Fruit fly (Drosophila melanogaster) whole organism, adult: ENCODE data around the gene aly.
A peak's percentile ranks its signal among the peaks of the same experiment; 100 is the strongest.

Source experiments
- CG11617 ChIP-seq: fragments of 200-800 bp; sonication (Bioruptor generic); optimal IDR thresholded peaks from 2 replicates; lab custom pipeline; 2017; ENCODE audit warnings: mild to moderate bottlenecking, missing biosample characterization, missing genetic modification reagents, missing genetic modification characterization
- CG12768 ChIP-seq: fragments of 200-800 bp; sonication (Bioruptor generic); optimal IDR thresholded peaks from 2 replicates; lab custom pipeline; 2017; ENCODE audit warnings: missing biosample characterization, missing genetic modification characterization, mild to moderate bottlenecking, moderate library complexity, missing genetic modification reagents
- CG14711 ChIP-seq: fragments of 200-800 bp; sonication (Bioruptor generic); optimal IDR thresholded peaks from 2 replicates; lab custom pipeline; 2018; ENCODE audit warnings: missing biosample characterization, mild to moderate bottlenecking, missing genetic modification characterization, moderate library complexity
- CG1620 ChIP-seq: fragments of 200-800 bp; sonication (Bioruptor generic); optimal IDR thresholded peaks from 2 replicates; lab custom pipeline; 2016; ENCODE audit warnings: missing biosample characterization, missing genetic modification characterization
- CG33017 ChIP-seq: fragments of 200-800 bp; sonication (Bioruptor generic); optimal IDR thresholded peaks from 2 replicates; lab custom pipeline; 2018; ENCODE audit warnings: missing biosample characterization, mild to moderate bottlenecking, missing genetic modification characterization, moderate library complexity
- CG5204 ChIP-seq: fragments of 200-800 bp; sonication (Bioruptor generic); optimal IDR thresholded peaks from 2 replicates; lab custom pipeline; 2016; ENCODE audit warnings: missing biosample characterization, missing genetic modification characterization
- CG7045 ChIP-seq: fragments of 200-800 bp; sonication (Bioruptor generic); optimal IDR thresholded peaks from 2 replicates; lab custom pipeline; 2017; ENCODE audit warnings: missing biosample characterization, mild to moderate bottlenecking, missing genetic modification characterization
- CG7101 ChIP-seq: fragments of 200-800 bp; sonication (Bioruptor generic); optimal IDR thresholded peaks from 2 replicates; lab custom pipeline; 2018; ENCODE audit warnings: missing biosample characterization, mild to moderate bottlenecking, missing genetic modification characterization, moderate library complexity
- Clk ChIP-seq: fragments of 200-800 bp; sonication (Bioruptor generic); optimal IDR thresholded peaks from 2 replicates; lab custom pipeline; 2017; ENCODE audit warnings: missing biosample characterization, missing genetic modification characterization
- Crg-1 ChIP-seq: fragments of 200-800 bp; sonication (Bioruptor generic); optimal IDR thresholded peaks from 2 replicates; lab custom pipeline; 2016; ENCODE audit warnings: missing biosample characterization, missing genetic modification characterization
- Hr96 ChIP-seq: fragments of 200-800 bp; sonication (Bioruptor generic); optimal IDR thresholded peaks from 2 replicates; lab custom pipeline; 2016; ENCODE audit warnings: missing biosample characterization, missing genetic modification characterization
- Mnt ChIP-seq: fragments of 200-800 bp; sonication (Bioruptor generic); optimal IDR thresholded peaks from 2 replicates; lab custom pipeline; 2016; ENCODE audit warnings: missing biosample characterization, mild to moderate bottlenecking, missing genetic modification characterization
- bab1 ChIP-seq: fragments of 200-800 bp; sonication (Bioruptor generic); optimal IDR thresholded peaks from 3 replicates; lab custom pipeline; 2019; ENCODE audit warnings: missing biosample characterization, mild to moderate bottlenecking, missing genetic modification characterization, moderate library complexity
- cic ChIP-seq: fragments of 200-800 bp; sonication (Bioruptor generic); optimal IDR thresholded peaks from 2 replicates; lab custom pipeline; 2017; ENCODE audit warnings: missing biosample characterization, mild to moderate bottlenecking, missing genetic modification characterization, moderate library complexity
- cnc ChIP-seq, 2 experiments: fragments of >200 bp; optimal IDR thresholded peaks; 2 replicates each; lab custom pipeline; 2017
- kay ChIP-seq: fragments of 200-800 bp; sonication (Bioruptor generic); peaks from one replicate; lab custom pipeline; 2016; ENCODE audit warnings: missing biosample characterization, missing genetic modification characterization, borderline replicate concordance
- ovo ChIP-seq: fragments of 200-800 bp; sonication (Bioruptor generic); optimal IDR thresholded peaks from 2 replicates; lab custom pipeline; 2016; ENCODE audit warnings: missing biosample characterization, missing genetic modification characterization
- pad ChIP-seq: fragments of 200-800 bp; sonication (Bioruptor generic); optimal IDR thresholded peaks from 3 replicates; lab custom pipeline; 2017; ENCODE audit warnings: missing biosample characterization, missing genetic modification characterization, mild to moderate bottlenecking, moderate library complexity, missing genetic modification reagents
- tj ChIP-seq: fragments of 200-800 bp; sonication (Bioruptor generic); optimal IDR thresholded peaks from 3 replicates; lab custom pipeline; 2017; ENCODE audit warnings: missing biosample characterization, mild to moderate bottlenecking, missing genetic modification characterization, moderate library complexity
- toe ChIP-seq: fragments of 200-800 bp; sonication (Bioruptor generic); optimal IDR thresholded peaks from 2 replicates; lab custom pipeline; 2016; ENCODE audit warnings: missing biosample characterization, missing genetic modification characterization

aly gene

dm6 chr3L:3052110-3052871 is 26.0 kb upstream of the aly start, which contains the start of gene CG1271:
Gene CG1271 (plus strand): TSS chr3L:3052514.
- TF ChIP-seq ovo (GFP tag; lab: Kevin White, UChicago) = peak; percentile 58
- peak; percentile 81 for TF ChIP-seq Crg-1 (GFP tag; lab: Kevin White, UChicago)
- peak; percentile 70 for TF ChIP-seq CG33017 (tag; lab: Kevin White, UChicago)
- TF ChIP-seq CG7101 = peak; percentile 71
- TF ChIP-seq tj (GFP tag; lab: Kevin White, UChicago) = peak; percentile 14
- TF ChIP-seq CG11617 = peak; percentile 78
- peak; percentile 57 for TF ChIP-seq CG7045
- TF ChIP-seq cnc (optimal IDR thresholded peaks at IDR 0.05; lab: Kevin White, UChicago) = no peak
- peak; percentile 16 for TF ChIP-seq Clk
- peak; percentile 55 for TF ChIP-seq CG12768 (GFP tag; lab: Kevin White, UChicago)
- no peak for TF ChIP-seq toe
- TF ChIP-seq kay (GFP tag; lab: Kevin White, UChicago) = no peak
- peak; percentile 99 for TF ChIP-seq CG14711 (tag; lab: Kevin White, UChicago)
- TF ChIP-seq bab1 (GFP tag; lab: Kevin White, UChicago) = peak; percentile 11
- TF ChIP-seq pad (GFP tag; lab: Kevin White, UChicago) = peak; percentile 64
- no peak for TF ChIP-seq Hr96 (GFP tag; lab: Kevin White, UChicago)
- TF ChIP-seq Mnt (GFP tag; lab: Kevin White, UChicago) = peak; percentile 71
- peak; percentile 80 for TF ChIP-seq cic (GFP tag; lab: Kevin White, UChicago)
- no peak for TF ChIP-seq CG5204 (GFP tag; lab: Kevin White, UChicago)
- peak; percentile 75 for TF ChIP-seq CG1620 (GFP tag; lab: Kevin White, UChicago)

dm6 chr3L:3050185-3050584 is 23.9 kb upstream of the aly start, which contains the start of gene CG32485:
Gene CG32485 (plus strand): TSS chr3L:3050323.
- TF ChIP-seq ovo (GFP tag; lab: Kevin White, UChicago) (peak; percentile 61), tj (GFP tag; lab: Kevin White, UChicago) (peak; percentile 86), cic (GFP tag; lab: Kevin White, UChicago) (peak; percentile 12), CG7101 (no peak), CG7045 (no peak), CG11617 (peak; percentile 35)

dm6 chr3L:3048647-3049046 is 22.3 kb upstream of the aly start:
- no peak for TF ChIP-seq CG11617
- TF ChIP-seq Crg-1 (GFP tag; lab: Kevin White, UChicago) = no peak
- TF ChIP-seq kay (GFP tag; lab: Kevin White, UChicago) = no peak
- TF ChIP-seq Mnt (GFP tag; lab: Kevin White, UChicago) = no peak
- TF ChIP-seq tj (GFP tag; lab: Kevin White, UChicago) = no peak
- TF ChIP-seq Hr96 (GFP tag; lab: Kevin White, UChicago) = no peak
- TF ChIP-seq bab1 (GFP tag; lab: Kevin White, UChicago) = no peak
- TF ChIP-seq ovo (GFP tag; lab: Kevin White, UChicago) = no peak
- no peak for TF ChIP-seq CG12768 (GFP tag; lab: Kevin White, UChicago)
- no peak for TF ChIP-seq Clk

- no peak for TF ChIP-seq cnc (optimal IDR thresholded peaks at IDR 0.05; lab: Kevin White, UChicago)
- TF ChIP-seq CG33017 (tag; lab: Kevin White, UChicago) = peak; percentile 97
- no peak for TF ChIP-seq kay (GFP tag; lab: Kevin White, UChicago)
- peak; percentile 94 for TF ChIP-seq bab1 (GFP tag; lab: Kevin White, UChicago)
- peak; percentile 78 for TF ChIP-seq tj (GFP tag; lab: Kevin White, UChicago)
- TF ChIP-seq CG12768 (GFP tag; lab: Kevin White, UChicago) = peak; percentile 98
- TF ChIP-seq Clk = peak; percentile 92
- peak; percentile 97 for TF ChIP-seq CG7045
- peak; percentile 42 for TF ChIP-seq ovo (GFP tag; lab: Kevin White, UChicago)
- peak; percentile 83 for TF ChIP-seq pad (GFP tag; lab: Kevin White, UChicago)
- peak; percentile 87 for TF ChIP-seq toe
- peak; percentile 92 for TF ChIP-seq CG11617
- peak; percentile 96 for TF ChIP-seq CG7101
- TF ChIP-seq CG1620 (GFP tag; lab: Kevin White, UChicago) = peak; percentile 84
- no peak for TF ChIP-seq CG5204 (GFP tag; lab: Kevin White, UChicago)
- TF ChIP-seq Mnt (GFP tag; lab: Kevin White, UChicago) = peak; percentile 73
- TF ChIP-seq CG14711 (tag; lab: Kevin White, UChicago) = peak; percentile 91
- TF ChIP-seq Crg-1 (GFP tag; lab: Kevin White, UChicago) = peak; percentile 75
- peak; percentile 80 for TF ChIP-seq cic (GFP tag; lab: Kevin White, UChicago)
- peak; percentile 81 for TF ChIP-seq Hr96 (GFP tag; lab: Kevin White, UChicago)
These were observed 20.2 kb upstream of the aly start, which contains the start of the genes scramb2 and Sk2 for dm6 chr3L:3046325-3047156. Gene scramb2 (minus strand): TSS chr3L:3046812. Gene Sk2 (plus strand): TSS chr3L:3047087.

dm6 chr3L:3045256-3045743 is 19.0 kb upstream of the aly start:
- TF ChIP-seq CG5204 (GFP tag; lab: Kevin White, UChicago) (no peak), Clk (no peak), CG14711 (tag; lab: Kevin White, UChicago) (peak; percentile 56), CG7101 (peak; percentile 65), Crg-1 (GFP tag; lab: Kevin White, UChicago) (no peak), CG1620 (GFP tag; lab: Kevin White, UChicago) (no peak), CG12768 (GFP tag; lab: Kevin White, UChicago) (peak; percentile 29), cnc (optimal IDR thresholded peaks at IDR 0.05; lab: Kevin White, UChicago) (no peak), kay (GFP tag; lab: Kevin White, UChicago) (no peak), CG33017 (tag; lab: Kevin White, UChicago) (peak; percentile 70), cic (GFP tag; lab: Kevin White, UChicago) (peak; percentile 8), CG11617 (peak; percentile 9), bab1 (GFP tag; lab: Kevin White, UChicago) (peak; percentile 51), CG7045 (peak; percentile 28)
